Worm (Caenorhabditis elegans) whole organism, early embryonic: ENCODE measurements around the gene srh-173.

Experiments used
- F13C5.2 ChIP-seq: sonication (generic microtip); optimal IDR thresholded peaks from 2 replicates; lab custom pipeline; 2017; ENCODE audit warnings: mild to moderate bottlenecking, missing genetic modification characterization, inconsistent platforms, missing compliant biosample characterization
- aly-1 ChIP-seq: sonication (generic microtip); optimal IDR thresholded peaks from 2 replicates; lab custom pipeline; 2016; ENCODE audit warnings: missing genetic modification characterization, missing compliant biosample characterization
- ama-1 ChIP-seq: fragments of 150-350 bp; optimal IDR thresholded peaks from 2 replicates; lab custom pipeline; 2014
- hnd-1 ChIP-seq: sonication (generic microtip); optimal IDR thresholded peaks from 2 replicates; lab custom pipeline; 2016; ENCODE audit warnings: missing genetic modification characterization, missing compliant biosample characterization
- pes-1 ChIP-seq: fragments of 200-800 bp; sonication (Bioruptor generic); IDR thresholded peaks from 2 replicates; pipeline ENCODE4 v1.3.6; 2022; ENCODE audit warnings: missing genetic modification reagents, missing genetic modification characterization, missing compliant biosample characterization
- sea-1 ChIP-seq: fragments of 200-800 bp; sonication (Bioruptor generic); conservative IDR thresholded peaks from 2 replicates; pipeline ENCODE4 v1.3.6; 2022; ENCODE audit warnings: missing genetic modification characterization, missing compliant biosample characterization

DNA sequence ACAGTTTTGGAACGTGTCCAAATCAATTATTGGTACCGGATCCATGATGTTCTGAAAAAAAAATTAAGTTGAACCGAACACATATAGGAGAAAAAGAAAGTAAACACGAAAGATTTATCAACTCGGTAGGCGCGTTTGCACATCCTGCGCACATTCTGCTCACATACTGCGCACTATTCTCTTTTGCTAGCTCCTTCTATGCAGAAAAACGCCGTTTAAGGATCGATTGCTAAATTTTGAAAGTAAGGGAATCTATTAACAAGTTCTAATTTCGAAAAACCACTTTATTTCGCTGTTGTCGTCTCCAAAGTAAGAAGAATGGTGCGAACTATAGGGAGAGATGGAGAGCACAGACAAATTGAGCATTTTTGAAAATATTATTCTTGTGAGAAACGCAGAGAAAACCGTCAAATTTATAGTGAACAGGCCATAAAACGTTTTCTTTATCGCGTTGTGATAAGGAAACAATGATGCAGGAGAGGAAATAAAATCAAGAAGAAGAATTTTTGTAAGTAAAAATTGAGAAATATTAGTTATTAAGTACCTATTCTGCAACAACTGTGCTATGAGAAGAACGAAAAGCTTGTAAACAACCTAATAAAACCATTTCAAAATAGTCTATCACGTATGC, 8.9 kb downstream of the srh-173 start, which contains the start of gene Y60A3A.24:
- no peak for TF ChIP-seq aly-1
- TF ChIP-seq F13C5.2 (tag; lab: Kevin White, UChicago) = no peak
- TF ChIP-seq pes-1 (GFP tag; lab: Robert Waterston, UW) = no peak
- no peak for TF ChIP-seq ama-1 (lab: Kevin White, UChicago)
- TF ChIP-seq sea-1 (GFP tag; lab: Robert Waterston, UW) = no peak
- TF ChIP-seq hnd-1 (tag; lab: Kevin White, UChicago) = no peak
